Fruit fly (Drosophila melanogaster) whole organism, wandering third instar larva: ENCODE results near the gene TfIIS.
A peak's percentile ranks its signal among the peaks of the same experiment; 100 is the strongest.

Source experiments
- Abd-B ChIP-seq: fragments of >200 bp; optimal IDR thresholded peaks from 2 replicates; lab custom pipeline; 2017; ENCODE audit warnings: missing biosample characterization, missing genetic modification characterization
- CG32264 ChIP-seq: fragments of 200-800 bp; sonication (Bioruptor generic); optimal IDR thresholded peaks from 2 replicates; lab custom pipeline; 2016; ENCODE audit warnings: missing biosample characterization, missing genetic modification characterization
- CG9705 ChIP-seq: fragments of 200-800 bp; sonication (Bioruptor generic); optimal IDR thresholded peaks from 2 replicates; lab custom pipeline; 2018; ENCODE audit warnings: missing biosample characterization, mild to moderate bottlenecking, missing genetic modification characterization
- CrebA ChIP-seq: fragments of 200-800 bp; sonication (Bioruptor generic); optimal IDR thresholded peaks from 2 replicates; lab custom pipeline; 2016; ENCODE audit warnings: missing biosample characterization, mild to moderate bottlenecking, missing genetic modification characterization, borderline replicate concordance
- Dfd ChIP-seq: fragments of >200 bp; optimal IDR thresholded peaks from 2 replicates; lab custom pipeline; 2017; ENCODE audit warnings: missing biosample characterization, missing genetic modification characterization
- Dif ChIP-seq: fragments of 200-275, 200-300 bp; sonication (Bioruptor generic); optimal IDR thresholded peaks from 2 replicates; lab custom pipeline; 2018; ENCODE audit warnings: missing biosample characterization, missing genetic modification characterization; ENCODE audit not compliant: partially characterized antibody
- GATAd ChIP-seq: sonication (Bioruptor generic); optimal IDR thresholded peaks from 2 replicates; lab custom pipeline; 2016; ENCODE audit warnings: missing biosample characterization, missing genetic modification characterization
- HLH106 ChIP-seq: fragments of 200-800 bp; optimal IDR thresholded peaks from 3 replicates; lab custom pipeline; 2019; ENCODE audit warnings: missing biosample characterization, mild to moderate bottlenecking, missing genetic modification characterization, moderate library complexity
- Hnf4 ChIP-seq: fragments of 200-800 bp; sonication (Bioruptor generic); optimal IDR thresholded peaks from 2 replicates; lab custom pipeline; 2016; ENCODE audit warnings: missing biosample characterization, mild to moderate bottlenecking, missing genetic modification characterization
- Hr78 ChIP-seq: fragments of >200 bp; optimal IDR thresholded peaks from 2 replicates; lab custom pipeline; 2017; ENCODE audit warnings: missing biosample characterization, missing genetic modification characterization
- Hr83 ChIP-seq: fragments of 200-300 bp; sonication (Bioruptor generic); optimal IDR thresholded peaks from 2 replicates; lab custom pipeline; 2016; ENCODE audit warnings: missing biosample characterization, mild to moderate bottlenecking, missing genetic modification characterization, moderate library complexity; ENCODE audit not compliant: poor library complexity, severe bottlenecking
- Jra ChIP-seq: sonication (Bioruptor generic); optimal IDR thresholded peaks from 2 replicates; lab custom pipeline; 2016; ENCODE audit warnings: missing biosample characterization, missing genetic modification characterization
- Mio ChIP-seq: sonication (Bioruptor generic); optimal IDR thresholded peaks from 2 replicates; lab custom pipeline; 2016; ENCODE audit warnings: missing biosample characterization, missing genetic modification characterization
- Myc ChIP-seq: fragments of >200 bp; optimal IDR thresholded peaks from 2 replicates; lab custom pipeline; 2017
- N ChIP-seq: fragments of >200 bp; optimal IDR thresholded peaks from 2 replicates; lab custom pipeline; 2018; ENCODE audit warnings: missing biosample characterization, missing external identifiers, missing genetic modification characterization
- OdsH ChIP-seq: fragments of 200-800 bp; sonication (Bioruptor generic); optimal IDR thresholded peaks from 2 replicates; lab custom pipeline; 2016; ENCODE audit warnings: missing biosample characterization, mild to moderate bottlenecking, missing genetic modification characterization
- Rel ChIP-seq, 2 experiments: fragments of 200-800 bp; sonication (Bioruptor generic) in 1 of 2; optimal IDR thresholded peaks; 2 replicates in 1 of 2; 3 replicates in 1 of 2; lab custom pipeline; 2016 to 2019; ENCODE audit warnings: mild to moderate bottlenecking in 2 of 2, missing biosample characterization in 2 of 2, missing genetic modification characterization in 2 of 2, moderate library complexity in 1 of 2
- Sp1 ChIP-seq: fragments of 200-800 bp; sonication (Bioruptor generic); optimal IDR thresholded peaks from 3 replicates; lab custom pipeline; 2019; ENCODE audit warnings: missing biosample characterization, mild to moderate bottlenecking, missing genetic modification characterization, moderate library complexity
- Vsx2 ChIP-seq: fragments of 200-300, 225-300 bp; sonication (Bioruptor generic); optimal IDR thresholded peaks from 2 replicates; lab custom pipeline; 2018; ENCODE audit warnings: missing biosample characterization, missing genetic modification characterization; ENCODE audit not compliant: partially characterized antibody
- br ChIP-seq: fragments of 200-800 bp; sonication (Bioruptor generic); optimal IDR thresholded peaks from 2 replicates; lab custom pipeline; 2016; ENCODE audit warnings: missing biosample characterization, missing genetic modification characterization
- brk ChIP-seq: fragments of 200-800 bp; sonication (Bioruptor generic); optimal IDR thresholded peaks from 2 replicates; lab custom pipeline; 2016; ENCODE audit warnings: missing biosample characterization, mild to moderate bottlenecking, missing genetic modification characterization
- dl ChIP-seq, 2 experiments: fragments of 175-275, 200-275 bp in 1 of 2; fragments of 200-275 bp in 1 of 2; sonication (Bioruptor generic); optimal IDR thresholded peaks; lab custom pipeline; 2018; ENCODE audit warnings: mild to moderate bottlenecking in 2 of 2, missing biosample characterization in 2 of 2, missing genetic modification characterization in 2 of 2, moderate library complexity in 2 of 2; ENCODE audit not compliant: partially characterized antibody in 2 of 2, insufficient read depth in 1 of 2
- dmrt93B ChIP-seq: fragments of 200-800 bp; sonication (Bioruptor generic); optimal IDR thresholded peaks from 2 replicates; lab custom pipeline; 2018; ENCODE audit warnings: missing biosample characterization, mild to moderate bottlenecking, missing genetic modification characterization
- dsf ChIP-seq: sonication (Bioruptor generic); optimal IDR thresholded peaks from 2 replicates; lab custom pipeline; 2016; ENCODE audit warnings: missing biosample characterization, missing genetic modification characterization, borderline replicate concordance
- ey ChIP-seq: fragments of 200-800 bp; sonication (Bioruptor generic); optimal IDR thresholded peaks from 2 replicates; lab custom pipeline; 2016; ENCODE audit warnings: missing biosample characterization, missing genetic modification characterization
- foxo ChIP-seq, 2 experiments: fragments of 200-800 bp; sonication (Bioruptor generic); optimal IDR thresholded peaks; 2 replicates in 1 of 2; 3 replicates in 1 of 2; lab custom pipeline; 2016 to 2017; ENCODE audit warnings: missing biosample characterization in 2 of 2, missing genetic modification characterization in 2 of 2
- fru ChIP-seq: fragments of 200-800 bp; sonication (Bioruptor generic); optimal IDR thresholded peaks from 3 replicates; lab custom pipeline; 2016; ENCODE audit warnings: missing biosample characterization, mild to moderate bottlenecking, missing genetic modification characterization
- h ChIP-seq: fragments of 200-800 bp; sonication (Bioruptor generic); optimal IDR thresholded peaks from 3 replicates; lab custom pipeline; 2016; ENCODE audit warnings: missing biosample characterization, mild to moderate bottlenecking, missing genetic modification characterization
- jim ChIP-seq: fragments of 175-275, 200-325 bp; sonication (Bioruptor generic); optimal IDR thresholded peaks from 2 replicates; lab custom pipeline; 2016; ENCODE audit warnings: missing biosample characterization, mild to moderate bottlenecking, missing genetic modification characterization
- lola ChIP-seq: fragments of >200 bp; optimal IDR thresholded peaks from 2 replicates; lab custom pipeline; 2017; ENCODE audit warnings: missing biosample characterization, missing genetic modification characterization
- pan ChIP-seq: fragments of >200 bp; optimal IDR thresholded peaks from 2 replicates; lab custom pipeline; 2017
- psq ChIP-seq: fragments of 200-800 bp; sonication (Bioruptor generic); optimal IDR thresholded peaks from 3 replicates; lab custom pipeline; 2017; ENCODE audit warnings: missing biosample characterization, mild to moderate bottlenecking, missing genetic modification characterization, moderate library complexity
- rgr ChIP-seq: fragments of 200-800 bp; sonication (Bioruptor generic); optimal IDR thresholded peaks from 3 replicates; lab custom pipeline; 2016; ENCODE audit warnings: missing biosample characterization, mild to moderate bottlenecking, missing genetic modification characterization
- sage ChIP-seq: fragments of 200-800 bp; sonication (Bioruptor generic); optimal IDR thresholded peaks from 2 replicates; lab custom pipeline; 2016; ENCODE audit warnings: missing biosample characterization, mild to moderate bottlenecking, missing genetic modification characterization
- sv ChIP-seq: fragments of 200-800 bp; sonication (Bioruptor generic); optimal IDR thresholded peaks from 3 replicates; lab custom pipeline; 2016; ENCODE audit warnings: missing biosample characterization, missing genetic modification characterization
- tai ChIP-seq: sonication (Bioruptor generic); optimal IDR thresholded peaks from 2 replicates; lab custom pipeline; 2016; ENCODE audit warnings: missing biosample characterization, missing genetic modification characterization
- usp ChIP-seq: fragments of >200 bp; optimal IDR thresholded peaks from 2 replicates; lab custom pipeline; 2017; ENCODE audit warnings: missing biosample characterization, missing genetic modification characterization
- woc ChIP-seq: sonication (Bioruptor generic); optimal IDR thresholded peaks from 2 replicates; lab custom pipeline; 2016; ENCODE audit warnings: missing biosample characterization, mild to moderate bottlenecking, missing genetic modification characterization

Gene TfIIS

DNA sequence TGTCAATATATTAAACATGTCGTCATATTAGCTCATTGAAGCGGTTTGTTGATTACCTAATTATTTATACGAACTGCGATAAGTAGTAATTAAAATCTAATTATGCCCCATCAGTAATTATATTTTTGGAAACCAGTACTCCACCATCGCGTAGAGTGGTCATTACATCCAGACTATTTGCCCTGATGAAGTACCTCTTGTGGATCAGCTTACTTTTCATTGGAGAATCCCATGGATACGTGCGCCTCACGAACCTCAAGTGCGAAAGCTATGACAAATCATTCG lies 2.5 kb downstream of the TfIIS start, which contains the start of gene CG33679:
Gene CG33679 (plus strand): TSS at position 186 of the 285 bp plus-strand sequence.
- TF ChIP-seq Vsx2 (GFP tag; lab: Kevin White, UChicago) (no peak), dmrt93B (GFP tag; lab: Kevin White, UChicago) (no peak), dl (GFP tag; optimal IDR thresholded peaks at IDR 0.05; lab: Kevin White, UChicago; ENCODE audit: insufficient read depth in 1 of 2, partially characterized antibody in 2 of 2) (no peak), tai (GFP tag; lab: Kevin White, UChicago) (no peak), Abd-B (GFP tag; lab: Kevin White, UChicago) (no peak), lola (GFP tag; lab: Kevin White, UChicago) (no peak), Sp1 (GFP tag; lab: Kevin White, UChicago) (no peak), OdsH (no peak), Hr83 (GFP tag; lab: Kevin White, UChicago) (no peak)

DNA sequence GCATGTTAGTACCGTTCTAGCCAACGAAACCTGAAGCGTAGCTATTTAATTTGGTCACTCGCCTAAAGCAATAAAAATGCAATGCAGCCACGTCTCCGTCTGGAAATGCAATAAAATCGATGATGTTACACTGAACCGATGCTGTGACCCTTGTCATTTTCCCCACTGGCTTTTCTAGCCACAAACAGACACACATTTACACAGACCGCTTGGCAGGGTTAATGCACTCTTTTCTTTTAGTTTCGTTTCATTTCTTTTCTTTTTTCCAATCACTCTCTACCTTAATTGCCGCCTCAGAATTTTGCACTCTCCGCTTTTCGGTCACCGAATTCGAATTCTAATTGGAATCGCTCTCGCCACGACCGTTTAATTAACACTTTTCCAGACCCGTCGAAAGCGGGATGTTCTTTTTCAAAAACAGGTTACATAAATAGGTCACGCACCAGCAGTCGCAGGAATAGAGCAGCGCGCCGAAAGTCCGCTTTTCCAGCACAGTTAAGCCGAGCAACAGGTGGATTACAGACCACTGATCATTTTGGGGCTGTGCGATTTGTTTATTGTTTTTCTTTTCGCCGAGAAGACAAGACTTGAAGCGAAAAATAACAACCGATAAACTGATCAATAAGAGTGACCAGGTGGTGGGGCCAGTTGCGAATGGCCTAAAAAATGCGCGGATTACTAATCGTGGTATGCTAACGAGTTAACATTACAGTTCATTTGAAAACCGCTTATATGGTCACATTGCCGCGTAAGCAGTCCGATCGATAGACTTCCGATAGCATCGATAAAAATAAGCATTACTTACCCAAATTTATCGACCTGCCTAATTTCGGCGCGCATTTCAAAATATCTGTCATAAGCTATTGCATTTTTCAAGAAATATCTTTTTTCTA lies 3.1 kb downstream of the TfIIS start, which contains the start of gene ck:
Gene ck (minus strand): TSS at position 638 of the 893 bp plus-strand sequence.
- TF ChIP-seq Rel (GFP tag; optimal IDR thresholded peaks at IDR 0.05; lab: Kevin White, UChicago) (no peak), Rel (tag; optimal IDR thresholded peaks at IDR 0.05; lab: Kevin White, UChicago) (peak; percentile 39), ey (GFP tag; lab: Kevin White, UChicago) (no peak)

- no peak for TF ChIP-seq Hr78
- TF ChIP-seq psq (GFP tag; lab: Kevin White, UChicago): peak; percentile 81
- peak; percentile 83 for TF ChIP-seq Sp1 (GFP tag; lab: Kevin White, UChicago)
- peak; percentile 89 for TF ChIP-seq Dif (GFP tag; lab: Kevin White, UChicago)
- TF ChIP-seq Rel (GFP tag; optimal IDR thresholded peaks at IDR 0.05; lab: Kevin White, UChicago): no peak
- TF ChIP-seq Rel (tag; optimal IDR thresholded peaks at IDR 0.05; lab: Kevin White, UChicago): peak; percentile 13
- peak; percentile 79 for TF ChIP-seq woc (GFP tag; lab: Kevin White, UChicago)
- peak; percentile 66 for TF ChIP-seq Hnf4
- peak; percentile 19 for TF ChIP-seq Hr83 (GFP tag; lab: Kevin White, UChicago)
- TF ChIP-seq pan (lab: Kevin White, UChicago): no peak
- peak; percentile 65 for TF ChIP-seq Vsx2 (GFP tag; lab: Kevin White, UChicago)
- peak; percentile 6 for TF ChIP-seq Jra (GFP tag; lab: Kevin White, UChicago)
- no peak for TF ChIP-seq jim (GFP tag; lab: Kevin White, UChicago)
- peak; percentile 84 for TF ChIP-seq h (GFP tag; lab: Kevin White, UChicago)
- TF ChIP-seq rgr: peak; percentile 85
- no peak for TF ChIP-seq Mio (GFP tag; lab: Kevin White, UChicago)
- peak; percentile 43 for TF ChIP-seq N (GFP tag; lab: Kevin White, UChicago)
- TF ChIP-seq Myc (lab: Kevin White, UChicago): no peak
- TF ChIP-seq dsf (GFP tag; lab: Kevin White, UChicago): no peak
- no peak for TF ChIP-seq CG32264 (GFP tag; lab: Kevin White, UChicago)
- no peak for TF ChIP-seq tai (GFP tag; lab: Kevin White, UChicago)
- no peak for TF ChIP-seq lola (GFP tag; lab: Kevin White, UChicago)
- TF ChIP-seq OdsH: peak; percentile 81
- TF ChIP-seq sage (GFP tag; lab: Kevin White, UChicago): peak; percentile 60
- TF ChIP-seq CrebA (GFP tag; lab: Kevin White, UChicago): no peak
- TF ChIP-seq foxo (GFP tag; optimal IDR thresholded peaks at IDR 0.05; lab: Kevin White, UChicago): peak in 1 of 2 experiments; percentile 88
- TF ChIP-seq dl (GFP tag; optimal IDR thresholded peaks at IDR 0.05; lab: Kevin White, UChicago; ENCODE audit: insufficient read depth in 1 of 2, partially characterized antibody in 2 of 2): peak; percentile 24 to 85
- peak; percentile 70 for TF ChIP-seq br (GFP tag; lab: Kevin White, UChicago)
- TF ChIP-seq brk (GFP tag; lab: Kevin White, UChicago): peak; percentile 61
- no peak for TF ChIP-seq usp
- TF ChIP-seq CG9705: peak; percentile 62
- peak; percentile 69 for TF ChIP-seq ey (GFP tag; lab: Kevin White, UChicago)
- peak; percentile 48 for TF ChIP-seq sv (GFP tag; lab: Kevin White, UChicago)
- TF ChIP-seq dmrt93B (GFP tag; lab: Kevin White, UChicago): peak; percentile 75
- peak; percentile 80 for TF ChIP-seq fru (GFP tag; lab: Kevin White, UChicago)
- TF ChIP-seq HLH106 (tag; lab: Kevin White, UChicago): peak; percentile 84
- TF ChIP-seq GATAd: no peak
- TF ChIP-seq Dfd: no peak
- no peak for TF ChIP-seq Abd-B (GFP tag; lab: Kevin White, UChicago)
- TF ChIP-seq, all 38 proteins: peak for 24
These were observed 4.0 kb downstream of the TfIIS start for dm6 chr2L:15056359-15057220.
